Worm (Caenorhabditis elegans): ENCODE measurements around the gene str-256.

- TF ChIP-seq mep-1 (tag; optimal IDR thresholded peaks at IDR 0.05): no peak
- no peak for TF ChIP-seq nhr-76 (tag; optimal IDR thresholded peaks at IDR 0.05)
- TF ChIP-seq nhr-71 (tag; optimal IDR thresholded peaks at IDR 0.05): no peak
- TF ChIP-seq mdl-1 (tag; optimal IDR thresholded peaks at IDR 0.05): no peak
- no peak for TF ChIP-seq nhr-12 (tag; optimal IDR thresholded peaks at IDR 0.05)
Observed at ce11 chrV:502803-503273, 1.7 kb upstream of the str-256 start, which contains the start of gene T01G6.10.

Data from whole organism, L1 larva.